Worm (Caenorhabditis elegans) whole organism, L4/young adult: ENCODE measurements around the gene R03H10.4.

ENCODE experiments used
- W03F9.2 ChIP-seq: fragments of 150-350 bp; optimal IDR thresholded peaks from 2 replicates; lab custom pipeline; 2014; ENCODE audit warnings: missing biosample characterization, missing genetic modification characterization
- him-1 ChIP-seq: sonication (generic microtip); optimal IDR thresholded peaks from 2 replicates; lab custom pipeline; 2016; ENCODE audit warnings: missing genotype, missing genetic modification reagents, missing genetic modification characterization, missing compliant biosample characterization

DNA sequence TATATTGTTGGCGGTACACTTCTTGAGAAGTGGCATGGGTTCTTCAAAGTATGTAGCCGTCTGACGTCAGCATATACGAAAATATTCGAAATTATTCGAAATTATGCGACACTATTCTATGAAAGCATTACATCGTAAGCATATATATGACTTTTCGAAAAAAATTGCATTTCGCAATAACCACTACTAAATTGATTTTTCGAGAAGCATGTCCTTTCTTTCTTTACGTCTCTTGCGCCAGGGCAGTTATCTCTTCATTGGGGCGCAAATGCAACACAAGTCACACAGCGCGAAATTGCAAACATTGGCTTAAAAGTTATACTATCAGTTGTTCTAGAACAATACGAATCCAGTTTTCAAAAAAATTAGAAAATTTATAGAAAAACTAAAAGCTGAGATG lies 5.5 kb upstream of the R03H10.4 start:
- TF ChIP-seq him-1 (no peak), W03F9.2 (tag; lab: Kevin White, UChicago) (no peak)
